Worm (Caenorhabditis elegans) whole organism, L4/young adult: Measurements from ENCODE around the gene npp-23.

Source experiments
- W03F9.2 ChIP-seq: fragments of 150-350 bp; optimal IDR thresholded peaks from 2 replicates; lab custom pipeline; 2014; ENCODE audit warnings: missing biosample characterization, missing genetic modification characterization
- dao-5 ChIP-seq: sonication (generic microtip); optimal IDR thresholded peaks from 2 replicates; lab custom pipeline; 2016; ENCODE audit warnings: missing genotype, missing genetic modification characterization, moderate library complexity, missing compliant biosample characterization
- him-1 ChIP-seq: sonication (generic microtip); optimal IDR thresholded peaks from 2 replicates; lab custom pipeline; 2016; ENCODE audit warnings: missing genotype, missing genetic modification reagents, missing genetic modification characterization, missing compliant biosample characterization

ce11 chrIV:8873847-8874246 lies 4.4 kb upstream of the npp-23 start, which contains the start of gene hdl-2:
- TF ChIP-seq W03F9.2: no peak
- no peak for TF ChIP-seq him-1 (tag; lab: Kevin White, UChicago)
- no peak for TF ChIP-seq dao-5
